Fruit fly (Drosophila melanogaster) whole organism, embryonic: ENCODE data around the gene CheA7a.
A peak's percentile ranks its signal among the peaks of the same experiment; 100 is the strongest.

ENCODE experiments used
- CG1024 ChIP-seq: fragments of 200-800 bp; sonication (Bioruptor generic); IDR thresholded peaks from 2 replicates; pipeline ENCODE4 v1.3.6; 2022; ENCODE audit warnings: missing biosample characterization, missing genetic modification characterization
- CG10565 ChIP-seq: fragments of 200-800 bp; sonication (Bioruptor generic); optimal IDR thresholded peaks from 3 replicates; lab custom pipeline; 2016; ENCODE audit warnings: missing biosample characterization, mild to moderate bottlenecking, missing genetic modification characterization
- CG10654 ChIP-seq: fragments of 200-800 bp; sonication (Bioruptor generic); optimal IDR thresholded peaks from 2 replicates; lab custom pipeline; 2016; ENCODE audit warnings: missing biosample characterization, missing genetic modification characterization
- CG11456 ChIP-seq: fragments of 200-800 bp; sonication (Bioruptor generic); IDR thresholded peaks from 3 replicates; pipeline ENCODE4 v1.3.6; 2022; ENCODE audit warnings: missing biosample characterization, missing genetic modification characterization
- CG11560 ChIP-seq: fragments of 200-800 bp; sonication (Bioruptor generic); IDR thresholded peaks from 3 replicates; pipeline ENCODE4 v1.3.6; 2022; ENCODE audit warnings: missing biosample characterization, missing genetic modification characterization
- CG11696 ChIP-seq: fragments of 200-800 bp; sonication (Bioruptor generic); IDR thresholded peaks from 2 replicates; pipeline ENCODE4 v1.3.6; 2022; ENCODE audit warnings: missing biosample characterization, missing genetic modification characterization
- CG14965 ChIP-seq: fragments of 200-800 bp; sonication (Bioruptor generic); optimal IDR thresholded peaks from 2 replicates; lab custom pipeline; 2016; ENCODE audit warnings: missing biosample characterization, missing genetic modification characterization, borderline replicate concordance
- CG1529 ChIP-seq: fragments of 200-800 bp; sonication (Bioruptor generic); optimal IDR thresholded peaks from 3 replicates; lab custom pipeline; 2018; ENCODE audit warnings: missing biosample characterization, missing genetic modification characterization
- CG1647 ChIP-seq: fragments of 200-800 bp; sonication (Bioruptor generic); optimal IDR thresholded peaks from 3 replicates; lab custom pipeline; 2016; ENCODE audit warnings: missing biosample characterization, missing genetic modification characterization
- CG16863 ChIP-seq: fragments of 200-800 bp; sonication (Bioruptor generic); optimal IDR thresholded peaks from 3 replicates; lab custom pipeline; 2016; ENCODE audit warnings: missing biosample characterization, missing genetic modification characterization
- CG17612 ChIP-seq: fragments of 200-800 bp; sonication (Bioruptor generic); IDR thresholded peaks from 2 replicates; pipeline ENCODE4 v1.3.6; 2022; ENCODE audit warnings: missing biosample characterization, missing genetic modification characterization
- CG30403 ChIP-seq: fragments of 200-800 bp; sonication (Bioruptor generic); optimal IDR thresholded peaks from 3 replicates; lab custom pipeline; 2016; ENCODE audit warnings: missing biosample characterization, missing genetic modification characterization
- CG31365 ChIP-seq: fragments of 200-800 bp; sonication (Bioruptor generic); optimal IDR thresholded peaks from 2 replicates; lab custom pipeline; 2018; ENCODE audit warnings: missing biosample characterization, mild to moderate bottlenecking, missing genetic modification characterization
- CG3281 ChIP-seq: fragments of 200-800 bp; sonication (Bioruptor generic); optimal IDR thresholded peaks from 3 replicates; lab custom pipeline; 2017; ENCODE audit warnings: missing biosample characterization, mild to moderate bottlenecking, missing genetic modification characterization
- CG3407 ChIP-seq: fragments of 200-800 bp; sonication (Bioruptor generic); optimal IDR thresholded peaks from 2 replicates; lab custom pipeline; 2018; ENCODE audit warnings: missing biosample characterization, mild to moderate bottlenecking, missing genetic modification characterization
- CG6254 ChIP-seq: fragments of 200-800 bp; sonication (Bioruptor generic); optimal IDR thresholded peaks from 3 replicates; lab custom pipeline; 2017; ENCODE audit warnings: mild to moderate bottlenecking, missing biosample characterization, missing genetic modification reagents, missing genetic modification characterization
- CG6654 ChIP-seq: fragments of 200-800 bp; sonication (Bioruptor generic); optimal IDR thresholded peaks from 2 replicates; lab custom pipeline; 2017; ENCODE audit warnings: missing biosample characterization, mild to moderate bottlenecking, missing genetic modification characterization
- CG8089 ChIP-seq: fragments of 200-800 bp; sonication (Bioruptor generic); optimal IDR thresholded peaks from 3 replicates; lab custom pipeline; 2016; ENCODE audit warnings: missing biosample characterization, missing genetic modification characterization
- CG8290 ChIP-seq, 3 experiments: fragments of 200-800 bp; sonication (Bioruptor generic); optimal IDR thresholded peaks; 2 replicates each; lab custom pipeline; 2016 to 2019; ENCODE audit warnings: missing biosample characterization in 3 of 3, missing genetic modification characterization in 3 of 3, mild to moderate bottlenecking in 2 of 3, moderate library complexity in 1 of 3
- CG8765 ChIP-seq: fragments of 200-800 bp; sonication (Bioruptor generic); IDR thresholded peaks from 2 replicates; pipeline ENCODE4 v1.3.6; 2022; ENCODE audit warnings: missing biosample characterization, missing genetic modification characterization
- CG9609 ChIP-seq: fragments of 200-800 bp; sonication (Bioruptor generic); optimal IDR thresholded peaks from 3 replicates; lab custom pipeline; 2016; ENCODE audit warnings: missing biosample characterization, missing genetic modification characterization
- Deaf1 ChIP-seq: fragments of 200-800 bp; optimal IDR thresholded peaks from 3 replicates; lab custom pipeline; 2019; ENCODE audit warnings: missing biosample characterization, mild to moderate bottlenecking, missing genetic modification characterization, moderate library complexity
- Dp ChIP-seq: fragments of 200-800 bp; sonication (Bioruptor generic); optimal IDR thresholded peaks from 2 replicates; lab custom pipeline; 2018; ENCODE audit warnings: missing biosample characterization, mild to moderate bottlenecking, missing genetic modification characterization, moderate library complexity
- HLH3B ChIP-seq: fragments of 200-800 bp; sonication (Bioruptor generic); IDR thresholded peaks from 2 replicates; pipeline ENCODE4 v1.3.6; 2022; ENCODE audit warnings: missing biosample characterization, missing genetic modification characterization
- NFAT ChIP-seq: fragments of 200-800 bp; sonication (Bioruptor generic); IDR thresholded peaks from 2 replicates; pipeline ENCODE4 v1.3.6; 2022; ENCODE audit warnings: missing biosample characterization, missing genetic modification characterization
- Scr ChIP-seq: fragments of 200-800 bp; sonication (Bioruptor generic); IDR thresholded peaks from 2 replicates; pipeline ENCODE4 v1.3.6; 2022; ENCODE audit warnings: missing biosample characterization, missing genetic modification characterization; ENCODE audit not compliant: partially characterized antibody
- Six4 ChIP-seq: fragments of 200-800 bp; sonication (Bioruptor generic); optimal IDR thresholded peaks from 2 replicates; lab custom pipeline; 2016; ENCODE audit warnings: missing biosample characterization, missing genetic modification characterization
- Stat92E ChIP-seq, 3 experiments: fragments of >200 bp in 2 of 3; fragments of 200-800 bp in 1 of 3; sonication (Bioruptor generic) in 1 of 3; optimal IDR thresholded peaks; 2 replicates each; lab custom pipeline; 2017 to 2019; ENCODE audit warnings: missing biosample characterization in 3 of 3, missing genetic modification characterization in 3 of 3, mild to moderate bottlenecking in 1 of 3, moderate library complexity in 1 of 3
- aop ChIP-seq: fragments of 200-800 bp; sonication (Bioruptor generic); IDR thresholded peaks from 2 replicates; pipeline ENCODE4 v1.3.6; 2022; ENCODE audit warnings: missing biosample characterization, missing genetic modification characterization
- az2 ChIP-seq: fragments of 200-800 bp; sonication (Bioruptor generic); optimal IDR thresholded peaks from 3 replicates; lab custom pipeline; 2016; ENCODE audit warnings: missing biosample characterization, missing genetic modification characterization
- bab2 ChIP-seq: fragments of 200-800 bp; sonication (Bioruptor generic); optimal IDR thresholded peaks from 2 replicates; lab custom pipeline; 2016; ENCODE audit warnings: missing biosample characterization, missing genetic modification characterization
- bigmax ChIP-seq: fragments of 200-800 bp; sonication (Bioruptor generic); optimal IDR thresholded peaks from 2 replicates; lab custom pipeline; 2018; ENCODE audit warnings: missing biosample characterization, mild to moderate bottlenecking, missing genetic modification characterization
- btn ChIP-seq: fragments of 200-800 bp; sonication (Bioruptor generic); optimal IDR thresholded peaks from 2 replicates; lab custom pipeline; 2016; ENCODE audit warnings: missing biosample characterization, missing genetic modification characterization
- cas ChIP-seq: fragments of 200-800 bp; sonication (Bioruptor generic); IDR thresholded peaks from 2 replicates; pipeline ENCODE4 v1.3.6; 2022; ENCODE audit warnings: missing biosample characterization, missing genetic modification characterization
- croc ChIP-seq: fragments of 200-800 bp; sonication (Bioruptor generic); conservative IDR thresholded peaks from 3 replicates; pipeline ENCODE4 v1.3.6; 2022; ENCODE audit warnings: missing biosample characterization, missing genetic modification characterization
- da ChIP-seq: fragments of 200-800 bp; sonication (Bioruptor generic); optimal IDR thresholded peaks from 2 replicates; lab custom pipeline; 2016; ENCODE audit warnings: missing biosample characterization, missing genetic modification characterization
- danr ChIP-seq: fragments of 200-800 bp; sonication (Bioruptor generic); IDR thresholded peaks from 2 replicates; pipeline ENCODE4 v1.3.6; 2022; ENCODE audit warnings: missing biosample characterization, missing genetic modification characterization
- dm ChIP-seq: fragments of 200-800 bp; sonication (Bioruptor generic); optimal IDR thresholded peaks from 3 replicates; lab custom pipeline; 2016; ENCODE audit warnings: missing biosample characterization, missing genetic modification characterization
- eve ChIP-seq, 2 experiments: fragments of >200 bp; optimal IDR thresholded peaks; 2 replicates each; lab custom pipeline; 2017; ENCODE audit warnings: missing biosample characterization in 2 of 2, missing genetic modification characterization in 2 of 2
- fd102C ChIP-seq: fragments of 200-800 bp; sonication (Bioruptor generic); optimal IDR thresholded peaks from 2 replicates; lab custom pipeline; 2018; ENCODE audit warnings: missing biosample characterization, mild to moderate bottlenecking, missing genetic modification characterization, moderate library complexity
- fd64A ChIP-seq: fragments of 200-800 bp; sonication (Bioruptor generic); optimal IDR thresholded peaks from 3 replicates; lab custom pipeline; 2018; ENCODE audit warnings: missing biosample characterization, mild to moderate bottlenecking, missing genetic modification characterization
- ftz-f1 ChIP-seq: fragments of 200-800 bp; sonication (Bioruptor generic); optimal IDR thresholded peaks from 2 replicates; lab custom pipeline; 2016; ENCODE audit warnings: missing biosample characterization, missing genetic modification characterization
- fu2 ChIP-seq: fragments of 200-800 bp; sonication (Bioruptor generic); optimal IDR thresholded peaks from 2 replicates; lab custom pipeline; 2016; ENCODE audit warnings: missing biosample characterization, missing genetic modification characterization
- ham ChIP-seq: fragments of 200-800 bp; sonication (Bioruptor generic); IDR thresholded peaks from 2 replicates; pipeline ENCODE4 v1.3.6; 2022; ENCODE audit warnings: missing biosample characterization, missing genetic modification characterization
- klu ChIP-seq: fragments of 200-800 bp; sonication (Bioruptor generic); IDR thresholded peaks from 2 replicates; pipeline ENCODE4 v1.3.6; 2022; ENCODE audit warnings: missing biosample characterization, missing genetic modification characterization
- kni ChIP-seq: fragments of 200-800 bp; sonication (Bioruptor generic); optimal IDR thresholded peaks from 3 replicates; lab custom pipeline; 2017; ENCODE audit warnings: mild to moderate bottlenecking, missing biosample characterization, missing genetic modification reagents, missing genetic modification characterization
- nerfin-2 ChIP-seq: fragments of 200-800 bp; sonication (Bioruptor generic); IDR thresholded peaks from 2 replicates; pipeline ENCODE4 v1.3.6; 2022; ENCODE audit warnings: missing biosample characterization, missing genetic modification characterization; ENCODE audit not compliant: partially characterized antibody
- tin ChIP-seq: fragments of 200-800 bp; sonication (Bioruptor generic); optimal IDR thresholded peaks from 3 replicates; lab custom pipeline; 2016; ENCODE audit warnings: missing biosample characterization, missing genetic modification characterization
- vnd ChIP-seq: fragments of 200-800 bp; sonication (Bioruptor generic); IDR thresholded peaks from 3 replicates; pipeline ENCODE4 v1.3.6; 2022; ENCODE audit warnings: missing biosample characterization, missing genetic modification characterization; ENCODE audit not compliant: partially characterized antibody
- zfh2 ChIP-seq: fragments of 200-800 bp; sonication (Bioruptor generic); optimal IDR thresholded peaks from 2 replicates; lab custom pipeline; 2016; ENCODE audit warnings: missing biosample characterization, missing genetic modification characterization

Gene CheA7a

DNA sequence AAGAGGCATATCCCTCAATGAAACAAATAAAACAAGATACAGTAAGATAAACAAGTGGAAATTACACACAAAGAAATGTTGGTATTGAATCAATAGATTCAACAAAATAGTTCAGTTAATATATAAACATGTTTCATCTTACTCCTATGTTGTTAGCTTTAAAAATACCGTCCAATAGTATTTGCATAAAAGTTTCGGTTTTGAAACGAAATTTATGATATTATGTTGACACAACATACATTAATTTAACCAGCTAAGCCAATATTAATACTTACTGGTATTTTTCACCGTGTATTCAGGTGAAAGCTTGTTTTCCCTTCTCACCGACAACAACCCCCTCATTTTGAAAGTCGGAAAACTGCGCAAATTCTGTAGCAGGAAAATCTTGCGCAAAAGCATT lies 39.4 kb upstream of the CheA7a start (continued):
- no peak for TF ChIP-seq bigmax (GFP tag; lab: Kevin White, UChicago)
- no peak for TF ChIP-seq btn (GFP tag; lab: Kevin White, UChicago)
- TF ChIP-seq Six4 (GFP tag; lab: Kevin White, UChicago) = peak; percentile 28
- peak; percentile 32 for TF ChIP-seq Deaf1 (tag; lab: Kevin White, UChicago)
- peak; percentile 46 for TF ChIP-seq CG9609 (GFP tag; lab: Kevin White, UChicago)
- TF ChIP-seq CG10654 = peak; percentile 13
- no peak for TF ChIP-seq CG17612 (GFP tag; lab: Robert Waterston, UW)
- peak; percentile 61 for TF ChIP-seq az2 (GFP tag; lab: Kevin White, UChicago)
- peak; percentile 29 for TF ChIP-seq fu2 (GFP tag; lab: Kevin White, UChicago)
- TF ChIP-seq CG16863 (GFP tag; lab: Kevin White, UChicago) = no peak
- peak; percentile 24; the same call in 1 of the 2 replicates for TF ChIP-seq cas (GFP tag; lab: Robert Waterston, UW)
- peak; percentile 76 for TF ChIP-seq CG3281 (GFP tag; lab: Kevin White, UChicago)
- TF ChIP-seq CG3407 (GFP tag; lab: Kevin White, UChicago) = peak; percentile 33
- 0 out of 2 replicates have a peak, but pooled peaks have one; percentile 10 for TF ChIP-seq danr
- TF ChIP-seq CG8089 (GFP tag; lab: Kevin White, UChicago) = peak; percentile 32
- peak; percentile 54 for TF ChIP-seq fd64A (GFP tag; lab: Kevin White, UChicago)
- peak; percentile 26 for TF ChIP-seq CG1647 (GFP tag; lab: Kevin White, UChicago)
- peak; percentile 36; the same call in 1 of the 2 replicates for TF ChIP-seq klu (GFP tag; lab: Robert Waterston, UW)
- TF ChIP-seq Dp (GFP tag; lab: Kevin White, UChicago) = no peak
- TF ChIP-seq NFAT (GFP tag; lab: Robert Waterston, UW) = no peak
- 0 out of 3 replicates have a peak, but pooled peaks have one; percentile 58 for TF ChIP-seq CG11456 (GFP tag; lab: Robert Waterston, UW)
- no peak for TF ChIP-seq da
- TF ChIP-seq ham (GFP tag; lab: Robert Waterston, UW) = no peak
- no peak for TF ChIP-seq Stat92E (GFP tag; optimal IDR thresholded peaks at IDR 0.05; lab: Kevin White, UChicago)
- TF ChIP-seq ftz-f1 (GFP tag; lab: Kevin White, UChicago) = no peak
- TF ChIP-seq nerfin-2 (GFP tag; lab: Robert Waterston, UW) = no peak
- no peak for TF ChIP-seq aop (GFP tag; lab: Robert Waterston, UW)

dm6 chrX:7339610-7340326 lies 38.2 kb upstream of the CheA7a start:
- no peak for TF ChIP-seq CG1529 (GFP tag; lab: Kevin White, UChicago)
- TF ChIP-seq CG11560 (tag; lab: Robert Waterston, UW) = no peak
- TF ChIP-seq CG10565 (GFP tag; lab: Kevin White, UChicago) = no peak
- TF ChIP-seq CG11696 (GFP tag; lab: Robert Waterston, UW) = no peak
- TF ChIP-seq bab2 (GFP tag; lab: Kevin White, UChicago) = no peak
- no peak for TF ChIP-seq vnd (GFP tag; lab: Robert Waterston, UW)
- TF ChIP-seq zfh2 (GFP tag; lab: Kevin White, UChicago) = no peak
- TF ChIP-seq CG8290 (GFP tag; optimal IDR thresholded peaks at IDR 0.05; lab: Kevin White, UChicago) = no peak
- no peak for TF ChIP-seq CG8290 (tag; optimal IDR thresholded peaks at IDR 0.05; lab: Kevin White, UChicago)
- no peak for TF ChIP-seq croc (GFP tag; lab: Robert Waterston, UW)
- TF ChIP-seq kni (GFP tag; lab: Kevin White, UChicago) = peak; percentile 6
- no peak for TF ChIP-seq Scr (GFP tag; lab: Robert Waterston, UW)
- TF ChIP-seq CG14965 (GFP tag; lab: Kevin White, UChicago) = no peak
- TF ChIP-seq tin (GFP tag; lab: Kevin White, UChicago) = no peak
- peak in 1 of 2 experiments; percentile 36 for TF ChIP-seq eve (GFP tag; optimal IDR thresholded peaks at IDR 0.05; lab: Kevin White, UChicago)
- TF ChIP-seq HLH3B (GFP tag; lab: Robert Waterston, UW) = no peak
- TF ChIP-seq CG31365 (tag; lab: Kevin White, UChicago) = no peak
- peak; percentile 98 for TF ChIP-seq CG6654
- peak; percentile 21 for TF ChIP-seq dm (GFP tag; lab: Kevin White, UChicago)
- TF ChIP-seq CG1024 (GFP tag; lab: Robert Waterston, UW) = no peak
- TF ChIP-seq CG8765 (GFP tag; lab: Robert Waterston, UW) = no peak
- no peak for TF ChIP-seq fd102C (GFP tag; lab: Kevin White, UChicago)
- no peak for TF ChIP-seq CG6254 (GFP tag; lab: Kevin White, UChicago)
- TF ChIP-seq CG30403 (GFP tag; lab: Kevin White, UChicago) = no peak
